Fruit fly (Drosophila melanogaster) whole organism, wandering third instar larva: Measurements from ENCODE around the gene CG5021.

Source experiments
- Abd-B ChIP-seq: fragments of >200 bp; optimal IDR thresholded peaks from 2 replicates; lab custom pipeline; 2017; ENCODE audit warnings: missing biosample characterization, missing genetic modification characterization
- CG32264 ChIP-seq: fragments of 200-800 bp; sonication (Bioruptor generic); optimal IDR thresholded peaks from 2 replicates; lab custom pipeline; 2016; ENCODE audit warnings: missing biosample characterization, missing genetic modification characterization
- CG9705 ChIP-seq: fragments of 200-800 bp; sonication (Bioruptor generic); optimal IDR thresholded peaks from 2 replicates; lab custom pipeline; 2018; ENCODE audit warnings: missing biosample characterization, mild to moderate bottlenecking, missing genetic modification characterization
- CrebA ChIP-seq: fragments of 200-800 bp; sonication (Bioruptor generic); optimal IDR thresholded peaks from 2 replicates; lab custom pipeline; 2016; ENCODE audit warnings: missing biosample characterization, mild to moderate bottlenecking, missing genetic modification characterization, borderline replicate concordance
- Dfd ChIP-seq: fragments of >200 bp; optimal IDR thresholded peaks from 2 replicates; lab custom pipeline; 2017; ENCODE audit warnings: missing biosample characterization, missing genetic modification characterization
- Dif ChIP-seq: fragments of 200-275, 200-300 bp; sonication (Bioruptor generic); optimal IDR thresholded peaks from 2 replicates; lab custom pipeline; 2018; ENCODE audit warnings: missing biosample characterization, missing genetic modification characterization; ENCODE audit not compliant: partially characterized antibody
- GATAd ChIP-seq: sonication (Bioruptor generic); optimal IDR thresholded peaks from 2 replicates; lab custom pipeline; 2016; ENCODE audit warnings: missing biosample characterization, missing genetic modification characterization
- HLH106 ChIP-seq: fragments of 200-800 bp; optimal IDR thresholded peaks from 3 replicates; lab custom pipeline; 2019; ENCODE audit warnings: missing biosample characterization, mild to moderate bottlenecking, missing genetic modification characterization, moderate library complexity
- Hnf4 ChIP-seq: fragments of 200-800 bp; sonication (Bioruptor generic); optimal IDR thresholded peaks from 2 replicates; lab custom pipeline; 2016; ENCODE audit warnings: missing biosample characterization, mild to moderate bottlenecking, missing genetic modification characterization
- Hr78 ChIP-seq: fragments of >200 bp; optimal IDR thresholded peaks from 2 replicates; lab custom pipeline; 2017; ENCODE audit warnings: missing biosample characterization, missing genetic modification characterization
- Hr83 ChIP-seq: fragments of 200-300 bp; sonication (Bioruptor generic); optimal IDR thresholded peaks from 2 replicates; lab custom pipeline; 2016; ENCODE audit warnings: missing biosample characterization, mild to moderate bottlenecking, missing genetic modification characterization, moderate library complexity; ENCODE audit not compliant: poor library complexity, severe bottlenecking
- Jra ChIP-seq: sonication (Bioruptor generic); optimal IDR thresholded peaks from 2 replicates; lab custom pipeline; 2016; ENCODE audit warnings: missing biosample characterization, missing genetic modification characterization
- Mio ChIP-seq: sonication (Bioruptor generic); optimal IDR thresholded peaks from 2 replicates; lab custom pipeline; 2016; ENCODE audit warnings: missing biosample characterization, missing genetic modification characterization
- Myc ChIP-seq: fragments of >200 bp; optimal IDR thresholded peaks from 2 replicates; lab custom pipeline; 2017
- N ChIP-seq: fragments of >200 bp; optimal IDR thresholded peaks from 2 replicates; lab custom pipeline; 2018; ENCODE audit warnings: missing biosample characterization, missing external identifiers, missing genetic modification characterization
- OdsH ChIP-seq: fragments of 200-800 bp; sonication (Bioruptor generic); optimal IDR thresholded peaks from 2 replicates; lab custom pipeline; 2016; ENCODE audit warnings: missing biosample characterization, mild to moderate bottlenecking, missing genetic modification characterization
- Rel ChIP-seq, 2 experiments: fragments of 200-800 bp; sonication (Bioruptor generic) in 1 of 2; optimal IDR thresholded peaks; 2 replicates in 1 of 2; 3 replicates in 1 of 2; lab custom pipeline; 2016 to 2019; ENCODE audit warnings: mild to moderate bottlenecking in 2 of 2, missing biosample characterization in 2 of 2, missing genetic modification characterization in 2 of 2, moderate library complexity in 1 of 2
- Sp1 ChIP-seq: fragments of 200-800 bp; sonication (Bioruptor generic); optimal IDR thresholded peaks from 3 replicates; lab custom pipeline; 2019; ENCODE audit warnings: missing biosample characterization, mild to moderate bottlenecking, missing genetic modification characterization, moderate library complexity
- Vsx2 ChIP-seq: fragments of 200-300, 225-300 bp; sonication (Bioruptor generic); optimal IDR thresholded peaks from 2 replicates; lab custom pipeline; 2018; ENCODE audit warnings: missing biosample characterization, missing genetic modification characterization; ENCODE audit not compliant: partially characterized antibody
- br ChIP-seq: fragments of 200-800 bp; sonication (Bioruptor generic); optimal IDR thresholded peaks from 2 replicates; lab custom pipeline; 2016; ENCODE audit warnings: missing biosample characterization, missing genetic modification characterization
- brk ChIP-seq: fragments of 200-800 bp; sonication (Bioruptor generic); optimal IDR thresholded peaks from 2 replicates; lab custom pipeline; 2016; ENCODE audit warnings: missing biosample characterization, mild to moderate bottlenecking, missing genetic modification characterization
- dl ChIP-seq, 2 experiments: fragments of 175-275, 200-275 bp in 1 of 2; fragments of 200-275 bp in 1 of 2; sonication (Bioruptor generic); optimal IDR thresholded peaks; lab custom pipeline; 2018; ENCODE audit warnings: mild to moderate bottlenecking in 2 of 2, missing biosample characterization in 2 of 2, missing genetic modification characterization in 2 of 2, moderate library complexity in 2 of 2; ENCODE audit not compliant: partially characterized antibody in 2 of 2, insufficient read depth in 1 of 2
- dmrt93B ChIP-seq: fragments of 200-800 bp; sonication (Bioruptor generic); optimal IDR thresholded peaks from 2 replicates; lab custom pipeline; 2018; ENCODE audit warnings: missing biosample characterization, mild to moderate bottlenecking, missing genetic modification characterization
- ey ChIP-seq: fragments of 200-800 bp; sonication (Bioruptor generic); optimal IDR thresholded peaks from 2 replicates; lab custom pipeline; 2016; ENCODE audit warnings: missing biosample characterization, missing genetic modification characterization
- foxo ChIP-seq, 2 experiments: fragments of 200-800 bp; sonication (Bioruptor generic); optimal IDR thresholded peaks; 2 replicates in 1 of 2; 3 replicates in 1 of 2; lab custom pipeline; 2016 to 2017; ENCODE audit warnings: missing biosample characterization in 2 of 2, missing genetic modification characterization in 2 of 2
- fru ChIP-seq: fragments of 200-800 bp; sonication (Bioruptor generic); optimal IDR thresholded peaks from 3 replicates; lab custom pipeline; 2016; ENCODE audit warnings: missing biosample characterization, mild to moderate bottlenecking, missing genetic modification characterization
- h ChIP-seq: fragments of 200-800 bp; sonication (Bioruptor generic); optimal IDR thresholded peaks from 3 replicates; lab custom pipeline; 2016; ENCODE audit warnings: missing biosample characterization, mild to moderate bottlenecking, missing genetic modification characterization
- jim ChIP-seq: fragments of 175-275, 200-325 bp; sonication (Bioruptor generic); optimal IDR thresholded peaks from 2 replicates; lab custom pipeline; 2016; ENCODE audit warnings: missing biosample characterization, mild to moderate bottlenecking, missing genetic modification characterization
- lola ChIP-seq: fragments of >200 bp; optimal IDR thresholded peaks from 2 replicates; lab custom pipeline; 2017; ENCODE audit warnings: missing biosample characterization, missing genetic modification characterization
- pan ChIP-seq: fragments of >200 bp; optimal IDR thresholded peaks from 2 replicates; lab custom pipeline; 2017
- psq ChIP-seq: fragments of 200-800 bp; sonication (Bioruptor generic); optimal IDR thresholded peaks from 3 replicates; lab custom pipeline; 2017; ENCODE audit warnings: missing biosample characterization, mild to moderate bottlenecking, missing genetic modification characterization, moderate library complexity
- rgr ChIP-seq: fragments of 200-800 bp; sonication (Bioruptor generic); optimal IDR thresholded peaks from 3 replicates; lab custom pipeline; 2016; ENCODE audit warnings: missing biosample characterization, mild to moderate bottlenecking, missing genetic modification characterization
- sage ChIP-seq: fragments of 200-800 bp; sonication (Bioruptor generic); optimal IDR thresholded peaks from 2 replicates; lab custom pipeline; 2016; ENCODE audit warnings: missing biosample characterization, mild to moderate bottlenecking, missing genetic modification characterization
- sv ChIP-seq: fragments of 200-800 bp; sonication (Bioruptor generic); optimal IDR thresholded peaks from 3 replicates; lab custom pipeline; 2016; ENCODE audit warnings: missing biosample characterization, missing genetic modification characterization
- tai ChIP-seq: sonication (Bioruptor generic); optimal IDR thresholded peaks from 2 replicates; lab custom pipeline; 2016; ENCODE audit warnings: missing biosample characterization, missing genetic modification characterization
- usp ChIP-seq: fragments of >200 bp; optimal IDR thresholded peaks from 2 replicates; lab custom pipeline; 2017; ENCODE audit warnings: missing biosample characterization, missing genetic modification characterization
- woc ChIP-seq: sonication (Bioruptor generic); optimal IDR thresholded peaks from 2 replicates; lab custom pipeline; 2016; ENCODE audit warnings: missing biosample characterization, mild to moderate bottlenecking, missing genetic modification characterization

CG5021 gene

DNA sequence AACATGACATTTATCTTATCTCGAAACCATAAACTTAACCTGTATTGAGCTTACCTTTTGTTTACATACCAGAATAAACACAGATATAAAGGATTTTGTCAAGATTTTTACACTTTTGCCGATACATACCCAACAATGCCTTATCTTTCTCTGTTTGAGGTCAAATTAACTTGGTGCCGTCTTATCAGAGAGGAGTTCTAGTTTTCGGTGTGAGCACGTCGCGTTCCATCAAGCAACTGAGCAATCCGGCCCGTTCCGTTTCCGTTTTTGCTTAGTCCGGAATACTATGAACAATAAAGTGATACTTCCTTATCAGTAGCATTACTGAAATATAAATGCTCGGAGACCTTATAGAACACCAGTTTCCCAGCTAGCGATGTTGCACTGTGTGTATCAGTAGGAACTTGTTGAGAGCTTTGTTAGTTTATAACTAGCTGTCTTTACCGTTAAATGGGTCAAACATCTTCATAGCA is 19.3 kb downstream of the CG5021 start, which contains the start of gene Galk:
Gene Galk (minus strand): TSS at position 244 of the 473 bp plus-strand sequence.
- TF ChIP-seq GATAd (no peak), Vsx2 (GFP tag; lab: Kevin White, UChicago) (no peak), Hr83 (GFP tag; lab: Kevin White, UChicago) (peak; percentile 41), HLH106 (tag; lab: Kevin White, UChicago) (no peak), ey (GFP tag; lab: Kevin White, UChicago) (no peak), usp (no peak), br (no peak), CrebA (GFP tag; lab: Kevin White, UChicago) (no peak), dmrt93B (no peak), lola (no peak), sv (GFP tag; lab: Kevin White, UChicago) (no peak), OdsH (peak; percentile 32), CG9705 (GFP tag; lab: Kevin White, UChicago) (no peak), Rel (GFP tag; optimal IDR thresholded peaks at IDR 0.05; lab: Kevin White, UChicago) (no peak), Rel (tag; optimal IDR thresholded peaks at IDR 0.05; lab: Kevin White, UChicago) (no peak), Jra (GFP tag; lab: Kevin White, UChicago) (no peak), brk (GFP tag; lab: Kevin White, UChicago) (no peak), Dif (GFP tag; lab: Kevin White, UChicago) (peak; percentile 18), rgr (no peak), Hr78 (GFP tag; lab: Kevin White, UChicago) (no peak), pan (lab: Kevin White, UChicago) (no peak), fru (GFP tag; lab: Kevin White, UChicago) (peak; percentile 3), Abd-B (no peak), Sp1 (peak; percentile 25)

DNA sequence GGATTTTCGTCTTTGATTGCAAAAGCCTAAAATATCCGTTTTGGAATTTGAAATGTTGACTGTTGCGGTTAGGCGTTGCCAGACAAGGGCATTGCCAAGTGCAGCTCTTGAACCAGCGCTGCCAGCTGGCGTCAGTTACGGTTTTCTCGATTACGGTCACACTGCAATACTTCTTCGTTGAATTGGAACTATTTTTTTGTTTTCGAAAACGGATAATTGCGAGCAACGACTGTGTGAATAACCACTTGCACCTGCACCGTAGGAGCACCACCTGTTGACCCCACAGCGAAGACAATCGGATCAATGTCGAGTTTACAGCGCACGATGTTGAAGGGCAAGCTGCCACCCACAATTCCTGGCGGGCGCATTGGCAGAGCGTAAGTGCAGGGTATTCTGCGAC is 20.0 kb downstream of the CG5021 start, which contains the start of gene CG5068:
Gene CG5068 (plus strand): TSS at position 129 of the 400 bp plus-strand sequence.
- TF ChIP-seq foxo (GFP tag; optimal IDR thresholded peaks at IDR 0.05; lab: Kevin White, UChicago) (no peak), fru (GFP tag; lab: Kevin White, UChicago) (no peak), dl (GFP tag; optimal IDR thresholded peaks at IDR 0.05; lab: Kevin White, UChicago; ENCODE audit: insufficient read depth in 1 of 2, partially characterized antibody in 2 of 2) (no peak), dmrt93B (no peak), Vsx2 (GFP tag; lab: Kevin White, UChicago) (peak; percentile 40), Dif (GFP tag; lab: Kevin White, UChicago) (no peak), jim (no peak), tai (GFP tag; lab: Kevin White, UChicago) (no peak), Hnf4 (GFP tag; lab: Kevin White, UChicago) (no peak), CG32264 (GFP tag; lab: Kevin White, UChicago) (no peak), Sp1 (no peak), Hr78 (GFP tag; lab: Kevin White, UChicago) (no peak), Rel (GFP tag; optimal IDR thresholded peaks at IDR 0.05; lab: Kevin White, UChicago) (no peak), Rel (tag; optimal IDR thresholded peaks at IDR 0.05; lab: Kevin White, UChicago) (peak; percentile 43)

DNA sequence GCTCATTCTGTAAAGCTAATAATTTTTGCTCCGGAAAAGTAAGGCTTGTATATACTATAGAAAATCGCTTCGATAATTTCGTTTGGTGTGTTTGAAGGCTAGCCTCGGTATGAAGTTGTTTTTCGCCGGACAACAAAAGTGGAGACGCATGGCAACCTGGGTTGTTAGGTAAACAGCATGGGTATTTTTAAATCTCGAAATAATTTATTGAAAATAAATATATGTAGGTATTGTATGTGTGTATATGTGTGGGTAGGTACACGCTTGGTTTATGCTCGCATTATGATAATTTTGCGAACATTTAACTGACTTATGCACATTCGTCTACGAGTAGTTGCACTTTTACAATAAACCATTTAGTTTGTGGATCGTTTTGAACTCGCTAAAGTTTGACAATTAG is 23.5 kb downstream of the CG5021 start, which contains the start of gene CG5280:
Gene CG5280 (minus strand): TSS at position 101 of the 400 bp plus-strand sequence.
- TF ChIP-seq jim (no peak), Myc (lab: Kevin White, UChicago) (no peak), dmrt93B (no peak), lola (no peak), foxo (GFP tag; optimal IDR thresholded peaks at IDR 0.05; lab: Kevin White, UChicago) (no peak), Abd-B (no peak), Jra (GFP tag; lab: Kevin White, UChicago) (no peak), CG32264 (GFP tag; lab: Kevin White, UChicago) (no peak), h (GFP tag; lab: Kevin White, UChicago) (no peak), br (no peak), sv (GFP tag; lab: Kevin White, UChicago) (no peak), pan (lab: Kevin White, UChicago) (no peak)

DNA sequence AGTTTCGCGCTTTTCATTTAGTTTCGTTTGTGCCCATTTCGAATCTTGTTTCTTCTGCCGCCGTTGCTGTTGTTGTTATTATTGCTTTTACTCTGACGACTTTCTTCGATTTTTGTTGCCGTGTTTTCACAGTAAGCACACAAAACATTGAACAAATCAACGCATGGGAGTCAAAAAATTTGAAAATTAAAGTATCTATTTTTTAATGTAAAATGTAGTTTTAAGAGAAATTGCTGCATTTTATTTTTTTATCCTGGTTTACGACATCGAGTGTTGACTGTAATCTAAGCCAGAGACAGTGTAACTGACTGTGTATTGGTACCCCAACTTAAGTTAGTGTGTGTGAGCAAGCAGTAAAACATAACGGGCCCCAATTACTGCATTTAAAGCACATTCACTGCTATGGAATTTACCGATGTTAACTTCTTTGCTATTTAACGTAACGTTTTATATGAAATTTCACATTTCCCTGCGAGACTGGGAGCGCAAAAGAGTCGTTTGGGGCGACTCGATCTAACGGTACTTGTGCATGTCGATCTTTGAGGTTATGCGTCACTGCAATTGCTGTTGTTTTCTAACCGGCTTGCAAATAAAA is 29.6 kb downstream of the CG5021 start:
- TF ChIP-seq HLH106 (tag; lab: Kevin White, UChicago) (peak; percentile 84), GATAd (peak; percentile 51), Rel (GFP tag; optimal IDR thresholded peaks at IDR 0.05; lab: Kevin White, UChicago) (peak; percentile 2), Rel (tag; optimal IDR thresholded peaks at IDR 0.05; lab: Kevin White, UChicago) (no peak), brk (GFP tag; lab: Kevin White, UChicago) (no peak), foxo (GFP tag; optimal IDR thresholded peaks at IDR 0.05; lab: Kevin White, UChicago) (peak; percentile 22 to 92), jim (no peak), Dfd (no peak), CG9705 (GFP tag; lab: Kevin White, UChicago) (peak; percentile 42), Hnf4 (GFP tag; lab: Kevin White, UChicago) (no peak), Abd-B (no peak), Hr83 (GFP tag; lab: Kevin White, UChicago) (peak; percentile 57), h (GFP tag; lab: Kevin White, UChicago) (peak; percentile 92), Dif (GFP tag; lab: Kevin White, UChicago) (no peak), dl (GFP tag; optimal IDR thresholded peaks at IDR 0.05; lab: Kevin White, UChicago; ENCODE audit: insufficient read depth in 1 of 2, partially characterized antibody in 2 of 2) (no peak), OdsH (peak; percentile 85), sage (GFP tag; lab: Kevin White, UChicago) (no peak), tai (GFP tag; lab: Kevin White, UChicago) (no peak), woc (GFP tag; lab: Kevin White, UChicago) (no peak), br (peak; percentile 86), N (GFP tag; lab: Kevin White, UChicago) (no peak), psq (peak; percentile 76), CG32264 (GFP tag; lab: Kevin White, UChicago) (peak; percentile 74), Jra (GFP tag; lab: Kevin White, UChicago) (peak; percentile 67), dmrt93B (no peak), pan (lab: Kevin White, UChicago) (no peak), Mio (GFP tag; lab: Kevin White, UChicago) (peak; percentile 38)
